Worm (Caenorhabditis elegans): ENCODE measurements around the gene lgc-31.
A peak's percentile ranks its signal among the peaks of the same experiment; 100 is the strongest.

The lgc-31 gene

ce11 chrV:15511613-15512216 lies 10.1 kb downstream of the lgc-31 start, which contains the start of gene rpl-38:
TSS of gene rpl-38 (plus strand) at chrV:15512166.
- TF ChIP-seq flt-1 (GFP tag; IDR thresholded peaks at IDR 0.05) (no peak), klf-2 (GFP tag; conservative IDR thresholded peaks at IDR 0.05) (no peak), ztf-23 (GFP tag; IDR thresholded peaks at IDR 0.05) (no peak), med-1 (GFP tag; optimal IDR thresholded peaks at IDR 0.05; ENCODE audit: insufficient read depth) (no peak), cog-1 (tag; optimal IDR thresholded peaks at IDR 0.05) (no peak), ref-1 (GFP tag; conservative IDR thresholded peaks at IDR 0.05) (no peak), tab-1 (GFP tag; IDR thresholded peaks at IDR 0.05) (no peak), ztf-29 (GFP tag; IDR thresholded peaks at IDR 0.05) (no peak), T22C8.4 (GFP tag; IDR thresholded peaks at IDR 0.05) (no peak)

ce11 chrV:15505068-15505467 lies 16.8 kb downstream of the lgc-31 start:
- TF ChIP-seq ztf-23 (GFP tag; IDR thresholded peaks at IDR 0.05) (peak; percentile 71), ztf-29 (GFP tag; IDR thresholded peaks at IDR 0.05) (peak; percentile 50; the same call in 1 of the 2 replicates), ref-1 (GFP tag; conservative IDR thresholded peaks at IDR 0.05) (peak; percentile 62), med-1 (GFP tag; optimal IDR thresholded peaks at IDR 0.05; ENCODE audit: insufficient read depth) (no peak), T22C8.4 (GFP tag; IDR thresholded peaks at IDR 0.05) (0 out of 2 replicates have a peak, but pooled peaks have one; percentile 43), cog-1 (tag; optimal IDR thresholded peaks at IDR 0.05) (no peak), klf-2 (GFP tag; conservative IDR thresholded peaks at IDR 0.05) (0 out of 2 replicates have a peak, but pooled peaks have one; percentile 10), tab-1 (GFP tag; IDR thresholded peaks at IDR 0.05) (peak; percentile 79), flt-1 (GFP tag; IDR thresholded peaks at IDR 0.05) (peak; percentile 85)

DNA sequence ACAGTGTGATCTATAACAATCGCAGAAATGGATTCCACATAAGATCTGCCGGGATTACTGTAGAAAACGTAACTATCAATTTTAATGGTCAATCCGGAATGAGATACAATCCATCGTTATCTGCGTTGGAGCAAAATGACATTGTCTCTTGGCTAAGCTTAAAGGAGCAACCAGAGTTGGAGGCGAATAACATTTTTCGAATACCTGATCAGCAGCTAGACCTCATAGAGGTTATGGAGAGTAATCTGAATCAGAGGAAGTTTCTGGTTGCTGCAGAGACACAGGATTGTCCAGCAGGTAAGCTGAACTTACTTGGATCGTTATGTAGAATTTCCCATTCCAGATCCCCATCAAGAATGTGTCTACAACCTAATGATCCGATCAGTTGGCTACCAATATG lies 18.2 kb downstream of the lgc-31 start:
- TF ChIP-seq tab-1 (GFP tag; IDR thresholded peaks at IDR 0.05) (no peak), klf-2 (GFP tag; conservative IDR thresholded peaks at IDR 0.05) (no peak), T22C8.4 (GFP tag; IDR thresholded peaks at IDR 0.05) (no peak), cog-1 (tag; optimal IDR thresholded peaks at IDR 0.05) (no peak), flt-1 (GFP tag; IDR thresholded peaks at IDR 0.05) (no peak), med-1 (GFP tag; optimal IDR thresholded peaks at IDR 0.05; ENCODE audit: insufficient read depth) (no peak), ztf-23 (GFP tag; IDR thresholded peaks at IDR 0.05) (no peak), ztf-29 (GFP tag; IDR thresholded peaks at IDR 0.05) (no peak), ref-1 (GFP tag; conservative IDR thresholded peaks at IDR 0.05) (no peak)

ce11 chrV:15499099-15499498 lies 22.7 kb downstream of the lgc-31 start:
- TF ChIP-seq ztf-23 (GFP tag; IDR thresholded peaks at IDR 0.05) (no peak), med-1 (GFP tag; optimal IDR thresholded peaks at IDR 0.05; ENCODE audit: insufficient read depth) (no peak), ref-1 (GFP tag; conservative IDR thresholded peaks at IDR 0.05) (no peak), flt-1 (GFP tag; IDR thresholded peaks at IDR 0.05) (no peak), cog-1 (tag; optimal IDR thresholded peaks at IDR 0.05) (no peak), klf-2 (GFP tag; conservative IDR thresholded peaks at IDR 0.05) (no peak), tab-1 (GFP tag; IDR thresholded peaks at IDR 0.05) (no peak), ztf-29 (GFP tag; IDR thresholded peaks at IDR 0.05) (no peak), T22C8.4 (GFP tag; IDR thresholded peaks at IDR 0.05) (no peak)

ce11 chrV:15498434-15498833 lies 23.4 kb downstream of the lgc-31 start, which contains the start of gene C06B8.7:
TSS of gene C06B8.7 (plus strand) at chrV:15498734.
- TF ChIP-seq tab-1 (GFP tag; IDR thresholded peaks at IDR 0.05) (no peak), ztf-29 (GFP tag; IDR thresholded peaks at IDR 0.05) (no peak), klf-2 (GFP tag; conservative IDR thresholded peaks at IDR 0.05) (no peak), cog-1 (tag; optimal IDR thresholded peaks at IDR 0.05) (no peak)

DNA sequence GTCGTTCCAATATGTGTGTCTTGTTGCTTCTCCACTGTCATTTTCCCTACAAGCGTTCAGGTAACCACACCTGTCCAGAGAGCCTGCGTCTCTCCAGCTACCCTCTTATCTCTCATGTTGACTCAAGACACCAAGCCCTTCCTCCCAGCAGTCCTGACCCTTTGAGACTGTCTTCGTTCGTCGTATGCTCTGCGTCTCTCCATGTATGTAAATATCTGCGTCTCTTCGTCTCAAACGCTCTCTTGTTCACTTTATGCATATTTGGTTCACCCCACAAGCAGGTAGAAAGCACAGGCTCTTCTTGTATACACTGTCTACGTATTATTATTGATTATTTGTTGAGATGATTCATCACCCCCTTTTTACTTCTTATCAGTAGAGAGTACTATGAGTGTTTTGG lies 24.1 kb downstream of the lgc-31 start:
- TF ChIP-seq cog-1 (tag; optimal IDR thresholded peaks at IDR 0.05): peak; percentile 12
- TF ChIP-seq ztf-29 (GFP tag; IDR thresholded peaks at IDR 0.05): peak; percentile 53; the same call in 1 of the 2 replicates
- TF ChIP-seq klf-2 (GFP tag; conservative IDR thresholded peaks at IDR 0.05): no peak
- no peak for TF ChIP-seq med-1 (GFP tag; optimal IDR thresholded peaks at IDR 0.05; ENCODE audit: insufficient read depth)

- no peak for TF ChIP-seq flt-1 (GFP tag; IDR thresholded peaks at IDR 0.05)
- TF ChIP-seq klf-2 (GFP tag; conservative IDR thresholded peaks at IDR 0.05): no peak
- TF ChIP-seq med-1 (GFP tag; optimal IDR thresholded peaks at IDR 0.05; ENCODE audit: insufficient read depth): no peak
- TF ChIP-seq T22C8.4 (GFP tag; IDR thresholded peaks at IDR 0.05): no peak
- no peak for TF ChIP-seq ref-1 (GFP tag; conservative IDR thresholded peaks at IDR 0.05)
- TF ChIP-seq cog-1 (tag; optimal IDR thresholded peaks at IDR 0.05): no peak
- TF ChIP-seq tab-1 (GFP tag; IDR thresholded peaks at IDR 0.05): no peak
- TF ChIP-seq ztf-23 (GFP tag; IDR thresholded peaks at IDR 0.05): no peak
- TF ChIP-seq ztf-29 (GFP tag; IDR thresholded peaks at IDR 0.05): no peak
Observed at ce11 chrV:15495169-15495568, 26.7 kb downstream of the lgc-31 start, which contains the start of gene srh-219. TSS of gene srh-219 (plus strand) at chrV:15495469.

- no peak for TF ChIP-seq flt-1 (GFP tag; IDR thresholded peaks at IDR 0.05)
- TF ChIP-seq tab-1 (GFP tag; IDR thresholded peaks at IDR 0.05): no peak
- no peak for TF ChIP-seq ref-1 (GFP tag; conservative IDR thresholded peaks at IDR 0.05)
- TF ChIP-seq cog-1 (tag; optimal IDR thresholded peaks at IDR 0.05): no peak
- TF ChIP-seq ztf-23 (GFP tag; IDR thresholded peaks at IDR 0.05): no peak
- TF ChIP-seq ztf-29 (GFP tag; IDR thresholded peaks at IDR 0.05): no peak
- no peak for TF ChIP-seq med-1 (GFP tag; optimal IDR thresholded peaks at IDR 0.05; ENCODE audit: insufficient read depth)
- no peak for TF ChIP-seq T22C8.4 (GFP tag; IDR thresholded peaks at IDR 0.05)
- no peak for TF ChIP-seq klf-2 (GFP tag; conservative IDR thresholded peaks at IDR 0.05)
Observed at ce11 chrV:15493680-15494079, 28.1 kb downstream of the lgc-31 start, which contains the start of gene srh-218. TSS of gene srh-218 (plus strand) at chrV:15493980.

DNA sequence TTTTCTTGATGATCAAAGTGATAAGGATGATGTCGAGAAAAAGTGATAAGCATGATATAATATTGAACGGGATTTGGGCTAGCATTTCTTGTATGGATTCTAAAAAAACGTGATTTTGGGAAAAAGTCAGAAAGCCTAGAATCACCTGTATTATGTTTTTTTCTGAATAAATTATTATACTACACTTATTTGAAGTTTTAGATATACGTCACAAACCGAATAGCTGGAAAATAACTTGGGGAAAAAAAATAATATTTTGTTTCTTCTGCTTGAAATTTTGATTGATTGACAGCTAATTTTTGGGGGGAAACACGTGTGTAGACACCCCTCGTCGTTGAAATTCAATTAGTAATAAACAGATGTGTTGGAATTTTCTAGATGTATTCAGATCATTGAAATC lies 29.3 kb downstream of the lgc-31 start, which contains the start of gene str-264:
Gene str-264, minus strand, starts transcription at position 101 of the 400 bp plus-strand sequence.
- TF ChIP-seq klf-2 (GFP tag; conservative IDR thresholded peaks at IDR 0.05) (no peak), cog-1 (tag; optimal IDR thresholded peaks at IDR 0.05) (no peak), flt-1 (GFP tag; IDR thresholded peaks at IDR 0.05) (no peak)

DNA sequence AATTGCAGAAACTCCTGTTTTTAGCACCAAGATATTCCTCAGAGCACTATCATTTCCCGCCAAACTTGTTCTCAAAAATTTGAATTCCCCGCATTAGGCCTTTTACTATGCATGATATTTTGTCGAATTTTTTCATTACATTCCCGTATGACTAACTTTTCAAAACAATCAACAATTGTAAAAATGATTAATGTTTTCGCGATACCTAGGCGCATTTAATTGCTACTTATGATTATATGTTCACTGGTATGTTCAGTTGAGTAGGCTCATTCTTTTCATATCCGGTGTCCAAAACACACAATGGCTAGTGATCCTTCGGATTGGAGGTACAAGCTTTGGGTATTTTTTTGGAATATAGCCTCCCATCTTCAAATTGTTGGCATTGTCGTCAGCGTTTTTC lies 34.1 kb downstream of the lgc-31 start, which contains the start of gene srw-21:
Gene srw-21, plus strand, starts transcription at position 301 of the 400 bp plus-strand sequence.
- TF ChIP-seq med-1 (GFP tag; optimal IDR thresholded peaks at IDR 0.05; ENCODE audit: insufficient read depth) (no peak), T22C8.4 (GFP tag; IDR thresholded peaks at IDR 0.05) (no peak), tab-1 (GFP tag; IDR thresholded peaks at IDR 0.05) (no peak), cog-1 (tag; optimal IDR thresholded peaks at IDR 0.05) (no peak), ref-1 (GFP tag; conservative IDR thresholded peaks at IDR 0.05) (no peak), ztf-29 (GFP tag; IDR thresholded peaks at IDR 0.05) (no peak), klf-2 (GFP tag; conservative IDR thresholded peaks at IDR 0.05) (no peak), flt-1 (GFP tag; IDR thresholded peaks at IDR 0.05) (no peak), ztf-23 (GFP tag; IDR thresholded peaks at IDR 0.05) (no peak)

All from whole organism, midembryonic.